Worm (Caenorhabditis elegans) whole organism, L3 larva: ENCODE measurements around the gene F49F1.4.

Experiments
- ZK546.5 ChIP-seq: sonication (generic microtip); optimal IDR thresholded peaks from 2 replicates; lab custom pipeline; 2017; ENCODE audit warnings: missing biosample characterization, missing genetic modification characterization
- aly-2 ChIP-seq: fragments of 150-350 bp; optimal IDR thresholded peaks from 2 replicates; lab custom pipeline; 2014; ENCODE audit warnings: missing biosample characterization, missing genetic modification characterization
- ama-1 ChIP-seq: fragments of 150-350 bp; optimal IDR thresholded peaks from 2 replicates; lab custom pipeline; 2018
- elt-3 ChIP-seq, 3 experiments: fragments of 150-350 bp in 1 of 3; sonication (generic microtip) in 2 of 3; optimal IDR thresholded peaks; 2 replicates in 2 of 3; 4 replicates in 1 of 3; lab custom pipeline; 2014 to 2017; ENCODE audit warnings: missing biosample characterization in 3 of 3, missing genetic modification characterization in 3 of 3
- hmg-11 ChIP-seq: sonication (generic microtip); optimal IDR thresholded peaks from 2 replicates; lab custom pipeline; 2016; ENCODE audit warnings: missing genetic modification characterization, missing compliant biosample characterization
- lin-15B ChIP-seq: fragments of 150-350 bp; optimal IDR thresholded peaks from 2 replicates; lab custom pipeline; 2014; ENCODE audit warnings: missing biosample characterization, missing genetic modification characterization
- lin-39 ChIP-seq: fragments of 150-350 bp; optimal IDR thresholded peaks from 2 replicates; lab custom pipeline; 2018; ENCODE audit warnings: missing biosample characterization, missing genetic modification reagents, missing genetic modification characterization
- nhr-11 ChIP-seq: fragments of 150-350 bp; optimal IDR thresholded peaks from 2 replicates; lab custom pipeline; 2014; ENCODE audit warnings: missing biosample characterization, missing genetic modification characterization
- nhr-237 ChIP-seq: fragments of 150-350 bp; optimal IDR thresholded peaks from 2 replicates; lab custom pipeline; 2014; ENCODE audit warnings: missing biosample characterization, missing genetic modification characterization
- zag-1 ChIP-seq: fragments of 150-350 bp; optimal IDR thresholded peaks from 2 replicates; lab custom pipeline; 2014; ENCODE audit warnings: missing biosample characterization, missing genetic modification characterization

- no peak for TF ChIP-seq ZK546.5
- no peak for TF ChIP-seq nhr-11 (tag; lab: Kevin White, UChicago)
- no peak for TF ChIP-seq zag-1 (tag; lab: Kevin White, UChicago)
- TF ChIP-seq elt-3 (tag; optimal IDR thresholded peaks at IDR 0.05; lab: Kevin White, UChicago) = no peak
- no peak for TF ChIP-seq ama-1 (lab: Kevin White, UChicago)
- no peak for TF ChIP-seq lin-39 (tag; lab: Kevin White, UChicago)
- TF ChIP-seq aly-2 (tag; lab: Kevin White, UChicago) = no peak
- no peak for TF ChIP-seq nhr-237 (tag; lab: Kevin White, UChicago)
- TF ChIP-seq lin-15B (tag; lab: Kevin White, UChicago) = no peak
- no peak for TF ChIP-seq hmg-11 (tag; lab: Kevin White, UChicago)
Observed at ce11 chrIV:4121055-4121454, 5.5 kb upstream of the F49F1.4 start.
